Fruit fly (Drosophila melanogaster): ENCODE data around the gene emc.

emc gene

dm6 chr3L:771361-771760, 22.2 kb downstream of the emc start (continued):
- TF ChIP-seq tgo (GFP tag; IDR thresholded peaks at IDR 0.05) (peak; percentile 67; the same call in 2 of the 3 replicates), ara (GFP tag; IDR thresholded peaks at IDR 0.05) (peak; percentile 76), vvl (GFP tag; IDR thresholded peaks at IDR 0.05) (peak; percentile 89), CG42726 (GFP tag; IDR thresholded peaks at IDR 0.05; ENCODE audit: partially characterized antibody) (no peak), CG10321 (GFP tag; IDR thresholded peaks at IDR 0.05) (no peak), CG11456 (GFP tag; IDR thresholded peaks at IDR 0.05) (peak; percentile 69), bbx (GFP tag; IDR thresholded peaks at IDR 0.05; ENCODE audit: partially characterized antibody) (no peak), da (GFP tag; optimal IDR thresholded peaks at IDR 0.05) (no peak), her (GFP tag; optimal IDR thresholded peaks at IDR 0.05) (no peak), CG8089 (GFP tag; optimal IDR thresholded peaks at IDR 0.05) (peak; percentile 48), Sry-β (GFP tag; optimal IDR thresholded peaks at IDR 0.05) (no peak), CG10462 (GFP tag; optimal IDR thresholded peaks at IDR 0.05) (peak; percentile 31), CG34422 (GFP tag; IDR thresholded peaks at IDR 0.05) (0 out of 3 replicates have a peak, but pooled peaks have one; percentile 32), zf30C (GFP tag; optimal IDR thresholded peaks at IDR 0.05) (no peak), p53 (GFP tag; optimal IDR thresholded peaks at IDR 0.05) (peak; percentile 15), CG9609 (GFP tag; optimal IDR thresholded peaks at IDR 0.05) (peak; percentile 52)

- TF ChIP-seq Hsf (GFP tag; optimal IDR thresholded peaks at IDR 0.05) (peak; percentile 10), CG18764 (GFP tag; optimal IDR thresholded peaks at IDR 0.05) (peak; percentile 17), CG32767 (GFP tag; IDR thresholded peaks at IDR 0.05) (no peak), CG1792 (GFP tag; optimal IDR thresholded peaks at IDR 0.05) (no peak), B-H1 (GFP tag; IDR thresholded peaks at IDR 0.05) (peak; percentile 10; the same call in 1 of the 3 replicates), nau (GFP tag; optimal IDR thresholded peaks at IDR 0.05) (peak; percentile 58), wek (GFP tag; optimal IDR thresholded peaks at IDR 0.05) (no peak), lov (optimal IDR thresholded peaks at IDR 0.05) (no peak), lov (GFP tag; IDR thresholded peaks at IDR 0.05) (peak; percentile 62; the same call in 2 of the 3 replicates), lmd (GFP tag; IDR thresholded peaks at IDR 0.05) (peak; percentile 76), Lpt (GFP tag; optimal IDR thresholded peaks at IDR 0.05) (no peak), CG8944 (GFP tag; optimal IDR thresholded peaks at IDR 0.05) (peak; percentile 46), sug (tag; optimal IDR thresholded peaks at IDR 0.05) (no peak), CG17829 (tag; optimal IDR thresholded peaks at IDR 0.05) (peak; percentile 53), Scr (GFP tag; IDR thresholded peaks at IDR 0.05; ENCODE audit: partially characterized antibody) (no peak), E2f1 (GFP tag; IDR thresholded peaks at IDR 0.05) (no peak), Meics (GFP tag; optimal IDR thresholded peaks at IDR 0.05) (no peak), CG32532 (GFP tag; IDR thresholded peaks at IDR 0.05) (0 out of 2 replicates have a peak, but pooled peaks have one; percentile 28), CkIIα-i1 (GFP tag; IDR thresholded peaks at IDR 0.05) (no peak), ac (GFP tag; optimal IDR thresholded peaks at IDR 0.05) (no peak), Awh (GFP tag; IDR thresholded peaks at IDR 0.05) (peak; percentile 43; the same call in 1 of the 2 replicates), knrl (GFP tag; IDR thresholded peaks at IDR 0.05; ENCODE audit: partially characterized antibody) (no peak), CG14965 (GFP tag; optimal IDR thresholded peaks at IDR 0.05; ENCODE audit: borderline replicate concordance) (no peak), NfI (GFP tag; optimal IDR thresholded peaks at IDR 0.05) (peak; percentile 8), sima (GFP tag; optimal IDR thresholded peaks at IDR 0.05) (no peak), oc (tag; optimal IDR thresholded peaks at IDR 0.05) (peak; percentile 32), Nf-YB (GFP tag; optimal IDR thresholded peaks at IDR 0.05) (no peak), E2f2 (GFP tag; IDR thresholded peaks at IDR 0.05) (0 out of 2 replicates have a peak, but pooled peaks have one; percentile 23), Dref (GFP tag; IDR thresholded peaks at IDR 0.05) (no peak), TFAM (GFP tag; optimal IDR thresholded peaks at IDR 0.05) (no peak), CG11093 (GFP tag; IDR thresholded peaks at IDR 0.05) (peak; percentile 54; the same call in 1 of the 3 replicates), CG9609 (GFP tag; optimal IDR thresholded peaks at IDR 0.05) (no peak), pita (GFP tag; optimal IDR thresholded peaks at IDR 0.05) (no peak), cg (GFP tag; optimal IDR thresholded peaks at IDR 0.05) (no peak), hkb (optimal IDR thresholded peaks at IDR 0.05) (no peak), hkb (GFP tag; IDR thresholded peaks at IDR 0.05) (no peak; the same call in 1 of the 2 replicates), CG17328 (GFP tag; IDR thresholded peaks at IDR 0.05) (peak; percentile 79)
These were observed 23.0 kb downstream of the emc start for dm6 chr3L:772193-772592.
